Worm (Caenorhabditis elegans): ENCODE results near the gene gtf-2E1.

ce11 chrIV:17265716-17266115 is 10.6 kb downstream of the gtf-2E1 start:
- no peak for TF ChIP-seq jun-1 (tag; optimal IDR thresholded peaks at IDR 0.05)
- TF ChIP-seq egl-27 (tag; optimal IDR thresholded peaks at IDR 0.05): no peak
- TF ChIP-seq mdl-1 (tag; optimal IDR thresholded peaks at IDR 0.05): no peak
- TF ChIP-seq lin-15B (tag; optimal IDR thresholded peaks at IDR 0.05): no peak
- no peak for TF ChIP-seq nhr-77 (tag; optimal IDR thresholded peaks at IDR 0.05)
- TF ChIP-seq ZK546.5 (tag; optimal IDR thresholded peaks at IDR 0.05): no peak
- TF ChIP-seq nhr-25 (tag; optimal IDR thresholded peaks at IDR 0.05): no peak
- TF ChIP-seq elt-3 (tag; optimal IDR thresholded peaks at IDR 0.05): no peak
- no peak for TF ChIP-seq ceh-28 (tag; optimal IDR thresholded peaks at IDR 0.05)
